Worm (Caenorhabditis elegans): ENCODE results near the gene C14F11.4.

The C14F11.4 gene

DNA sequence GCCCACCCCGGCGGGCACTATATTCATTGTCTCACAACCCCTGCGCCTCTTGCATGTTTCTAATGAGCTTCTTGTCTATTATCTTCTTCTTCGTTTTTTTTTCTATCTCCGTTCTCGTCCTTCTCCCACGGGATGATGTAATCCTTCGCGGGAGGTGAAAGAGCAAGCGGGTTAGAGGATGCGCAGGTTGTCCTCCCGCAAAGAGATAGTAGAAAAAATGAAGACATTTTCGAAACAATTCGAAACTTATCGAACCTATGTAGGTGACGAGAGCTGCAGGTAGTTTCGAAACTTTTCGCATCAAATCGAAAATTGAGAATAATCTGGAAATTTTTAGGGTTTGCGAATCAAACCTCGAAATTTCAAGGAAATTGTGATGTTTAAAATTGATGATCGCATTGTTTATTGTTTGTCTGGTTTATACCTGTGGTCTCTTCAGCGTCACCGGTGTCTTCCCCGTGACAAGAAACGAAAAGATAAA, 17.5 kb upstream of the C14F11.4 start (continued):
- TF ChIP-seq nhr-10 (tag; optimal IDR thresholded peaks at IDR 0.05) (no peak), nhr-23 (tag; optimal IDR thresholded peaks at IDR 0.05) (no peak), nhr-129 (tag; optimal IDR thresholded peaks at IDR 0.05) (peak; percentile 98), lin-13 (GFP tag; optimal IDR thresholded peaks at IDR 0.05) (peak; percentile 8)

DNA sequence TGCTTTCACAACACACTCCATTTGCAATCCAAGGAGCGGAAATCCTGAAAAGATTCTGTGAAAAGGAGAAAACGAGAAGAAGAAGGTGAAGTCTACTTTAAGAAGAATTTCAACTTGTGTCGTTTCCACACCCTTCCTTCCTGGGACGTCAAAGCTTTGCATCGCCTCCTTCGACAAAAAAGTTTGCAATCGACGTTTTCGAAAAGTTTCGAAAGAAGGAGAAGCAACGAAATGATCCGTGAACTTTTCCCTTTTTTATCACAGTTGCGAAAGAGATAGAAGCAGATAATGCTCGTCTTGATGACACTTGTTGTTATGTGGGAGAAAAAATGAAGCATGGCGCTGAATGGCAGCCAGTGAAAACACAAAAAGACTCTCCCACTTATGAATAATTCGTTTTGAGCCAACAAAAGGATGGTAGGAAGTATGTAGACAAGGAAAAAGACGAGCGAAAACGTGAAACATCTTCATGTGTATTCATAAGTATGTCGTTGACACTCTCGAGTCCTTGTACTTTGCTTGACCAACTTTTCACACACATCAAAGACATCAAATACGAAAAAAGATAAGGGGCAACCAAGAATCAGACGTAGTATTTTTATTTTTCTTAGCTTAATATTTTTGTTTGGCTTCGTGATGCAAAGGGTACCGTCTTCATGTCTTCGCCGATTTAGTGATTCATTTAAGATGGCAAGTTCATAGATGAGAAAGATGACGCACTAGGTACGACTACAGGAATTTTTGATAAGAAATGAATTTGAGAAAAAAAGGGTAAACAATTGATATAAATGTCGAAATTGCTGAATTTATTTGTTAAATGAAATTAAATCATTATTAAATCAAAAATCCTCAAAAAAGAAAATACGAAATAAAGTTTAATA, 16.2 kb upstream of the C14F11.4 start:
- TF ChIP-seq skn-1 (tag; optimal IDR thresholded peaks at IDR 0.05), result no peak
- TF ChIP-seq elt-3 (tag; optimal IDR thresholded peaks at IDR 0.05), result no peak
- TF ChIP-seq nhr-23 (tag; optimal IDR thresholded peaks at IDR 0.05), result no peak
- no peak for TF ChIP-seq nhr-237 (tag; optimal IDR thresholded peaks at IDR 0.05)
- TF ChIP-seq C34F6.9 (tag; optimal IDR thresholded peaks at IDR 0.05), result peak; percentile 54
- TF ChIP-seq ceh-16 (tag; optimal IDR thresholded peaks at IDR 0.05), result no peak
- no peak for TF ChIP-seq ztf-11 (tag; optimal IDR thresholded peaks at IDR 0.05)
- no peak for TF ChIP-seq lin-39 (tag; optimal IDR thresholded peaks at IDR 0.05)
- TF ChIP-seq unc-62 (GFP tag; optimal IDR thresholded peaks at IDR 0.05), result no peak
- TF ChIP-seq ztf-4 (tag; optimal IDR thresholded peaks at IDR 0.05), result no peak
- TF ChIP-seq mdl-1 (tag; optimal IDR thresholded peaks at IDR 0.05), result no peak
- no peak for TF ChIP-seq peb-1 (tag; optimal IDR thresholded peaks at IDR 0.05)
- TF ChIP-seq egl-27 (tag; optimal IDR thresholded peaks at IDR 0.05), result no peak
- no peak for TF ChIP-seq ZK546.5 (tag; optimal IDR thresholded peaks at IDR 0.05)
- no peak for TF ChIP-seq ama-1 (optimal IDR thresholded peaks at IDR 0.05)
- no peak for TF ChIP-seq R02D3.7 (tag; optimal IDR thresholded peaks at IDR 0.05)
- TF ChIP-seq gmeb-1 (tag; optimal IDR thresholded peaks at IDR 0.05), result no peak
- no peak for TF ChIP-seq lin-13 (GFP tag; optimal IDR thresholded peaks at IDR 0.05)
- TF ChIP-seq ceh-82 (tag; optimal IDR thresholded peaks at IDR 0.05), result no peak
- TF ChIP-seq mbf-1 (tag; optimal IDR thresholded peaks at IDR 0.05), result no peak
- TF ChIP-seq nhr-77 (tag; optimal IDR thresholded peaks at IDR 0.05), result no peak
- TF ChIP-seq F13H6.1 (tag; optimal IDR thresholded peaks at IDR 0.05), result no peak
- TF ChIP-seq nhr-6 (tag; optimal IDR thresholded peaks at IDR 0.05), result no peak
- no peak for TF ChIP-seq Y55F3AM.14 (GFP tag; optimal IDR thresholded peaks at IDR 0.05)
- TF ChIP-seq crh-2 (tag; optimal IDR thresholded peaks at IDR 0.05), result peak; percentile 4
- peak; percentile 53 for TF ChIP-seq sma-3 (GFP tag; optimal IDR thresholded peaks at IDR 0.05)
- no peak for TF ChIP-seq aly-2 (tag; optimal IDR thresholded peaks at IDR 0.05)
- TF ChIP-seq nhr-10 (tag; optimal IDR thresholded peaks at IDR 0.05), result no peak
- no peak for TF ChIP-seq nhr-21 (tag; optimal IDR thresholded peaks at IDR 0.05)
- TF ChIP-seq lsy-2 (tag; optimal IDR thresholded peaks at IDR 0.05), result no peak
- TF ChIP-seq sem-4 (tag; optimal IDR thresholded peaks at IDR 0.05), result peak; percentile 57
- TF ChIP-seq zag-1 (tag; optimal IDR thresholded peaks at IDR 0.05), result no peak
- peak; percentile 24 for TF ChIP-seq nhr-129 (tag; optimal IDR thresholded peaks at IDR 0.05)
- no peak for TF ChIP-seq nhr-11 (tag; optimal IDR thresholded peaks at IDR 0.05)
- TF ChIP-seq fos-1 (tag; optimal IDR thresholded peaks at IDR 0.05), result peak; percentile 30
- TF ChIP-seq lin-11 (tag; optimal IDR thresholded peaks at IDR 0.05), result no peak
- TF ChIP-seq unc-39 (tag; optimal IDR thresholded peaks at IDR 0.05), result no peak
- TF ChIP-seq dmd-4 (tag; optimal IDR thresholded peaks at IDR 0.05), result no peak
- no peak for TF ChIP-seq snpc-4 (tag; optimal IDR thresholded peaks at IDR 0.05)
- peak; percentile 13 for TF ChIP-seq unc-55 (GFP tag; optimal IDR thresholded peaks at IDR 0.05)

DNA sequence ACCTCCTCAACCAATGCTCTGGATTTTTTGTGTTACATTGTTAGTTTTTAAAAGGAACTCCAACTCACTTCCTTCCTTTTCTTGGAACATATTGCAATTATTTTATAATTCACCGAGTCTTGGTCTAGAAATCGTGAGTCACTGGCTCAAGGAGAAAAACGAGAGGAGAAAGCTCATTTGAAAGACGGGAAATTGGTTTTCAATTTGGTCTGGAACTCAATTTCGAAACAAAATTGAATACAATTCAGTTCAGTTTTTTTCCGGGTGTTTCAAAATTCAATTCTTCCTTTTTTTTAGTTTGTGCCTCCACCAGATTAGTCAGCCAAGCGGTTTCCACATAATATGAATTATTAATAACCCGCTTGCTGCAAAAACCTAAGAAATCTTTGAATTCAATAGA, 15.0 kb upstream of the C14F11.4 start:
- TF ChIP-seq R02D3.7 (tag; optimal IDR thresholded peaks at IDR 0.05) (no peak), unc-55 (GFP tag; optimal IDR thresholded peaks at IDR 0.05) (no peak), ztf-1 (GFP tag; conservative IDR thresholded peaks at IDR 0.05) (no peak), dmd-4 (tag; optimal IDR thresholded peaks at IDR 0.05) (no peak), peb-1 (tag; optimal IDR thresholded peaks at IDR 0.05) (no peak), sem-4 (tag; optimal IDR thresholded peaks at IDR 0.05) (peak; percentile 8), mbf-1 (tag; optimal IDR thresholded peaks at IDR 0.05) (no peak), nhr-11 (tag; optimal IDR thresholded peaks at IDR 0.05) (no peak), sma-9 (GFP tag; optimal IDR thresholded peaks at IDR 0.05) (peak; percentile 46), sma-9 (tag; optimal IDR thresholded peaks at IDR 0.05) (no peak), ztf-4 (tag; optimal IDR thresholded peaks at IDR 0.05) (no peak), nhr-10 (tag; optimal IDR thresholded peaks at IDR 0.05) (no peak)

Measured in whole organism, L2 larva.